Fruit fly (Drosophila melanogaster) whole organism, adult: Measurements from ENCODE around the gene CG42544.

Experiments used
- CG14711 ChIP-seq: fragments of 200-800 bp; sonication (Bioruptor generic); optimal IDR thresholded peaks from 2 replicates; lab custom pipeline; 2018; ENCODE audit warnings: missing biosample characterization, mild to moderate bottlenecking, missing genetic modification characterization, moderate library complexity
- CG33017 ChIP-seq: fragments of 200-800 bp; sonication (Bioruptor generic); optimal IDR thresholded peaks from 2 replicates; lab custom pipeline; 2018; ENCODE audit warnings: missing biosample characterization, mild to moderate bottlenecking, missing genetic modification characterization, moderate library complexity
- CG5204 ChIP-seq: fragments of 200-800 bp; sonication (Bioruptor generic); optimal IDR thresholded peaks from 2 replicates; lab custom pipeline; 2016; ENCODE audit warnings: missing biosample characterization, missing genetic modification characterization
- CG7045 ChIP-seq: fragments of 200-800 bp; sonication (Bioruptor generic); optimal IDR thresholded peaks from 2 replicates; lab custom pipeline; 2017; ENCODE audit warnings: missing biosample characterization, mild to moderate bottlenecking, missing genetic modification characterization
- bab1 ChIP-seq: fragments of 200-800 bp; sonication (Bioruptor generic); optimal IDR thresholded peaks from 3 replicates; lab custom pipeline; 2019; ENCODE audit warnings: missing biosample characterization, mild to moderate bottlenecking, missing genetic modification characterization, moderate library complexity
- cnc ChIP-seq, 2 experiments: fragments of >200 bp; optimal IDR thresholded peaks; 2 replicates each; lab custom pipeline; 2017
- pad ChIP-seq: fragments of 200-800 bp; sonication (Bioruptor generic); optimal IDR thresholded peaks from 3 replicates; lab custom pipeline; 2017; ENCODE audit warnings: missing biosample characterization, missing genetic modification characterization, mild to moderate bottlenecking, moderate library complexity, missing genetic modification reagents
- tj ChIP-seq: fragments of 200-800 bp; sonication (Bioruptor generic); optimal IDR thresholded peaks from 3 replicates; lab custom pipeline; 2017; ENCODE audit warnings: missing biosample characterization, mild to moderate bottlenecking, missing genetic modification characterization, moderate library complexity
- toe ChIP-seq: fragments of 200-800 bp; sonication (Bioruptor generic); optimal IDR thresholded peaks from 2 replicates; lab custom pipeline; 2016; ENCODE audit warnings: missing biosample characterization, missing genetic modification characterization

- TF ChIP-seq toe (GFP tag; lab: Kevin White, UChicago), result no peak
- no peak for TF ChIP-seq CG7045
- no peak for TF ChIP-seq CG33017 (tag; lab: Kevin White, UChicago)
- no peak for TF ChIP-seq tj (GFP tag; lab: Kevin White, UChicago)
- TF ChIP-seq CG5204, result no peak
- TF ChIP-seq pad (GFP tag; lab: Kevin White, UChicago), result no peak
- no peak for TF ChIP-seq CG14711 (tag; lab: Kevin White, UChicago)
- TF ChIP-seq cnc (optimal IDR thresholded peaks at IDR 0.05; lab: Kevin White, UChicago), result no peak
- TF ChIP-seq bab1 (GFP tag; lab: Kevin White, UChicago), result no peak
Measured at dm6 chr3R:7334613-7335012, 30.2 kb downstream of the CG42544 start.
